Worm (Caenorhabditis elegans) whole organism, early embryonic: ENCODE results near the gene ZK688.11.

Experiments used
- B0310.2 ChIP-seq: sonication (generic microtip); optimal IDR thresholded peaks from 2 replicates; lab custom pipeline; 2016; ENCODE audit warnings: mild to moderate bottlenecking, missing genetic modification characterization, missing compliant biosample characterization
- ama-1 ChIP-seq: fragments of 150-350 bp; optimal IDR thresholded peaks from 2 replicates; lab custom pipeline; 2014
- ceh-13 ChIP-seq: fragments of 200-800 bp; sonication (Bioruptor generic); optimal IDR thresholded peaks from 2 replicates; lab custom pipeline; 2018; ENCODE audit warnings: mild to moderate bottlenecking, missing genetic modification characterization, missing compliant biosample characterization
- ceh-36 ChIP-seq: sonication (generic microtip); optimal IDR thresholded peaks from 2 replicates; lab custom pipeline; 2016; ENCODE audit warnings: missing genetic modification characterization, inconsistent platforms, missing compliant biosample characterization
- hmbx-1 ChIP-seq: sonication (generic microtip); optimal IDR thresholded peaks from 2 replicates; lab custom pipeline; 2016; ENCODE audit warnings: mild to moderate bottlenecking, missing genetic modification characterization, missing compliant biosample characterization
- scrt-1 ChIP-seq: fragments of 200-800 bp; sonication (Bioruptor generic); IDR thresholded peaks from 2 replicates; pipeline ENCODE4 v1.3.6; 2022; ENCODE audit warnings: missing genetic modification characterization, missing compliant biosample characterization
- sea-1 ChIP-seq: fragments of 200-800 bp; sonication (Bioruptor generic); conservative IDR thresholded peaks from 2 replicates; pipeline ENCODE4 v1.3.6; 2022; ENCODE audit warnings: missing genetic modification characterization, missing compliant biosample characterization
- tbx-11 ChIP-seq: fragments of 200-800 bp; sonication (Bioruptor generic); IDR thresholded peaks from 2 replicates; pipeline ENCODE4 v1.3.6; 2022; ENCODE audit warnings: missing genetic modification characterization, missing compliant biosample characterization
- tbx-37 ChIP-seq: fragments of 200-800 bp; sonication (Bioruptor generic); conservative IDR thresholded peaks from 2 replicates; pipeline ENCODE4 v1.3.6; 2022; ENCODE audit warnings: missing genetic modification reagents, missing genetic modification characterization, missing compliant biosample characterization
- tra-4 ChIP-seq: sonication (generic microtip); optimal IDR thresholded peaks from 2 replicates; lab custom pipeline; 2017; ENCODE audit warnings: missing genetic modification characterization, missing compliant biosample characterization

DNA sequence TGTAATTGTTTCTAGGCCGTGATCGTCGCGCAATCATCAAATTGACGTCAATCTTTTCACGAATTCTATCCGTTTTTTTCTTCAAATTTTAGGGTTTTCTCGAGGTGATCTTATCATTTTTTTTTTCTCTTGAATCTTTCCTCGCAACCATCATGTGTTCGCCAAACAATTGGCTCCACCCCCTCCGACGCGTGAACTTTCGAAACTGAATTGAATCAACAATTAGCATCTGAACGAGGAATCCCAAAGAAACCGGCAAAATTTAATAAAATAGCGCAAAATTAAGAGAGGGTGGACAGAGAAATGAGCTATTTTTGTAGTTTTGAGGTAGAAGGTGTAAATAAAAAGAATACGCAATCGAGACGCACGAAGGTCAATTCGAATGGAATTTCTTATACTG is 12.0 kb downstream of the ZK688.11 start:
- no peak for TF ChIP-seq hmbx-1 (tag; lab: Kevin White, UChicago)
- TF ChIP-seq sea-1 (GFP tag; lab: Robert Waterston, UW), result no peak
- no peak for TF ChIP-seq tra-4 (tag; lab: Kevin White, UChicago)
- TF ChIP-seq scrt-1, result no peak
- TF ChIP-seq ama-1 (lab: Kevin White, UChicago), result no peak
- TF ChIP-seq tbx-11 (GFP tag; lab: Robert Waterston, UW), result no peak
- no peak for TF ChIP-seq ceh-36 (tag; lab: Kevin White, UChicago)
- TF ChIP-seq ceh-13 (GFP tag; lab: Kevin White, UChicago), result no peak
- no peak for TF ChIP-seq tbx-37 (GFP tag; lab: Robert Waterston, UW)
- TF ChIP-seq B0310.2 (tag; lab: Kevin White, UChicago), result no peak
